Worm (Caenorhabditis elegans): ENCODE data around the gene srw-41.

The srw-41 gene

DNA sequence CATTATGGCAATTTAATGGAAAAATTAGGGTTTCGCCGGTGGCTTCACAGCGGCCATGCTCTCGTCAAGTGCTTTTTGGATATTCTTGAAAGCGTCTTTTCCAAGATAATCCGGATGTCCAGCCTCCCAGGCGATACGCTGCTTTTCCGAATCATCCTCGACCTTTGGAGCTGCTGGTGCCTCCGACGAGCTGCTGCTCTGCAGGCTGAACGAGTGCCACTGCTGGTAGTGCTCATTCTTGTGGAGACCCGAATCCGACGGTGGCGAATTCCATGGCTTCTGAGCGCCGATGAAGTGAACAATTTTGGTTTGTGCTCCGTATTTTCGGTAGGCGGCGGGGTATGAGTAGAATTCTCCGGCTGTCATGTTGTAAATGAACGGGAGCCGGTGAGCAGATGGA lies 47.9 kb downstream of the srw-41 start:
- TF ChIP-seq ztf-11 (tag; optimal IDR thresholded peaks at IDR 0.05): no peak
- no peak for TF ChIP-seq lin-13 (tag; optimal IDR thresholded peaks at IDR 0.05)
- TF ChIP-seq snpc-4 (tag; optimal IDR thresholded peaks at IDR 0.05): no peak
- no peak for TF ChIP-seq mls-2 (tag; optimal IDR thresholded peaks at IDR 0.05)
- no peak for TF ChIP-seq lsy-2 (tag; optimal IDR thresholded peaks at IDR 0.05)
- TF ChIP-seq cnd-1 (tag; optimal IDR thresholded peaks at IDR 0.05): no peak
- TF ChIP-seq nhr-28 (tag; optimal IDR thresholded peaks at IDR 0.05): no peak
- no peak for TF ChIP-seq nhr-76 (tag; optimal IDR thresholded peaks at IDR 0.05)
- TF ChIP-seq unc-120 (tag; optimal IDR thresholded peaks at IDR 0.05; ENCODE audit: poor library complexity, severe bottlenecking): no peak
- TF ChIP-seq hlh-1 (tag; optimal IDR thresholded peaks at IDR 0.05): no peak
- no peak for TF ChIP-seq nhr-12 (tag; optimal IDR thresholded peaks at IDR 0.05)
- no peak for TF ChIP-seq ham-2 (GFP tag; optimal IDR thresholded peaks at IDR 0.05)
- TF ChIP-seq zip-8 (tag; optimal IDR thresholded peaks at IDR 0.05): no peak
- no peak for TF ChIP-seq bed-3 (GFP tag; optimal IDR thresholded peaks at IDR 0.05)
- no peak for TF ChIP-seq nhr-2 (tag; optimal IDR thresholded peaks at IDR 0.05)
- TF ChIP-seq ceh-39 (tag; optimal IDR thresholded peaks at IDR 0.05): no peak
- no peak for TF ChIP-seq ces-1 (GFP tag; optimal IDR thresholded peaks at IDR 0.05)
- TF ChIP-seq sem-2 (GFP tag; optimal IDR thresholded peaks at IDR 0.05): no peak
- TF ChIP-seq nhr-237 (tag; optimal IDR thresholded peaks at IDR 0.05): no peak

ce11 chrV:16746231-16746990 lies 49.1 kb downstream of the srw-41 start, which contains the start of gene gyg-2:
gyg-2 (minus strand) TSS chrV:16746258.
- no peak for TF ChIP-seq ham-2 (GFP tag; optimal IDR thresholded peaks at IDR 0.05)
- no peak for TF ChIP-seq elt-3 (tag; optimal IDR thresholded peaks at IDR 0.05)
- TF ChIP-seq ztf-11 (tag; optimal IDR thresholded peaks at IDR 0.05): no peak
- TF ChIP-seq cnd-1 (tag; optimal IDR thresholded peaks at IDR 0.05): no peak
- no peak for TF ChIP-seq nhr-2 (tag; optimal IDR thresholded peaks at IDR 0.05)
- no peak for TF ChIP-seq blmp-1 (tag; optimal IDR thresholded peaks at IDR 0.05)
- TF ChIP-seq drap-1 (GFP tag; optimal IDR thresholded peaks at IDR 0.05): no peak
- TF ChIP-seq M03D4.4 (tag; optimal IDR thresholded peaks at IDR 0.05): no peak
- TF ChIP-seq ceh-39 (tag; optimal IDR thresholded peaks at IDR 0.05): no peak
- TF ChIP-seq sem-2 (GFP tag; optimal IDR thresholded peaks at IDR 0.05): no peak
- no peak for TF ChIP-seq elt-1 (tag; optimal IDR thresholded peaks at IDR 0.05; ENCODE audit: borderline replicate concordance, insufficient read depth)
- no peak for TF ChIP-seq mls-2 (tag; optimal IDR thresholded peaks at IDR 0.05)
- no peak for TF ChIP-seq unc-62 (GFP tag; optimal IDR thresholded peaks at IDR 0.05)
- no peak for TF ChIP-seq mep-1 (tag; optimal IDR thresholded peaks at IDR 0.05)
- no peak for TF ChIP-seq tbx-8 (GFP tag; optimal IDR thresholded peaks at IDR 0.05)
- no peak for TF ChIP-seq bed-3 (GFP tag; optimal IDR thresholded peaks at IDR 0.05)
- no peak for TF ChIP-seq unc-120 (tag; optimal IDR thresholded peaks at IDR 0.05; ENCODE audit: poor library complexity, severe bottlenecking)
- TF ChIP-seq nhr-76 (tag; optimal IDR thresholded peaks at IDR 0.05): no peak
- no peak for TF ChIP-seq flh-1 (GFP tag; optimal IDR thresholded peaks at IDR 0.05)

- TF ChIP-seq nhr-76 (tag; optimal IDR thresholded peaks at IDR 0.05) (no peak), ceh-39 (tag; optimal IDR thresholded peaks at IDR 0.05) (no peak), M03D4.4 (tag; optimal IDR thresholded peaks at IDR 0.05) (no peak), drap-1 (GFP tag; optimal IDR thresholded peaks at IDR 0.05) (no peak), hlh-1 (tag; optimal IDR thresholded peaks at IDR 0.05) (no peak), ces-1 (GFP tag; optimal IDR thresholded peaks at IDR 0.05) (no peak)
Observed at ce11 chrV:16747031-16747672, 49.9 kb downstream of the srw-41 start, which contains the start of gene dkf-2. dkf-2 (plus strand) TSS chrV:16747622.

Data from whole organism, mixed stage, embryonic.